Worm (Caenorhabditis elegans) whole organism, L3 larva: ENCODE measurements around the gene F35D11.1.

Experiments
- R02D3.7 ChIP-seq: fragments of 150-350 bp; optimal IDR thresholded peaks from 2 replicates; lab custom pipeline; 2014; ENCODE audit warnings: missing biosample characterization, missing genetic modification characterization
- ZK546.5 ChIP-seq: sonication (generic microtip); optimal IDR thresholded peaks from 2 replicates; lab custom pipeline; 2017; ENCODE audit warnings: missing biosample characterization, missing genetic modification characterization
- aly-2 ChIP-seq: fragments of 150-350 bp; optimal IDR thresholded peaks from 2 replicates; lab custom pipeline; 2014; ENCODE audit warnings: missing biosample characterization, missing genetic modification characterization
- ama-1 ChIP-seq: fragments of 150-350 bp; optimal IDR thresholded peaks from 2 replicates; lab custom pipeline; 2018
- ceh-16 ChIP-seq: sonication (generic microtip); optimal IDR thresholded peaks from 2 replicates; lab custom pipeline; 2017; ENCODE audit warnings: missing biosample characterization, missing genetic modification characterization
- ceh-28 ChIP-seq: fragments of 150-350 bp; optimal IDR thresholded peaks from 2 replicates; lab custom pipeline; 2014; ENCODE audit warnings: missing biosample characterization, missing genetic modification reagents, missing genetic modification characterization
- ceh-82 ChIP-seq: fragments of 150-350 bp; optimal IDR thresholded peaks from 2 replicates; lab custom pipeline; 2014; ENCODE audit warnings: missing biosample characterization, missing genetic modification characterization
- ceh-9 ChIP-seq: sonication (generic microtip); optimal IDR thresholded peaks from 2 replicates; lab custom pipeline; 2018; ENCODE audit warnings: missing biosample characterization, missing genetic modification characterization
- daf-12 ChIP-seq: fragments of 150-350 bp; optimal IDR thresholded peaks from 2 replicates; lab custom pipeline; 2014; ENCODE audit warnings: missing biosample characterization, missing genetic modification reagents, missing genetic modification characterization
- egl-27 ChIP-seq: sonication (generic microtip); optimal IDR thresholded peaks from 4 replicates; lab custom pipeline; 2017; ENCODE audit warnings: missing biosample characterization, missing genetic modification reagents, missing genetic modification characterization
- egl-5 ChIP-seq: fragments of 150-350 bp; optimal IDR thresholded peaks from 2 replicates; lab custom pipeline; 2017; ENCODE audit warnings: missing biosample characterization, missing genetic modification reagents, missing genetic modification characterization, inconsistent platforms
- elt-1 ChIP-seq: fragments of 150-350 bp; optimal IDR thresholded peaks from 2 replicates; lab custom pipeline; 2014; ENCODE audit warnings: missing biosample characterization, missing genetic modification characterization
- elt-2 ChIP-seq: sonication (generic microtip); optimal IDR thresholded peaks from 2 replicates; lab custom pipeline; 2016; ENCODE audit warnings: missing genetic modification reagents, mild to moderate bottlenecking, missing genetic modification characterization, missing compliant biosample characterization
- elt-3 ChIP-seq, 3 experiments: fragments of 150-350 bp in 1 of 3; sonication (generic microtip) in 2 of 3; optimal IDR thresholded peaks; 2 replicates in 2 of 3; 4 replicates in 1 of 3; lab custom pipeline; 2014 to 2017; ENCODE audit warnings: missing biosample characterization in 3 of 3, missing genetic modification characterization in 3 of 3
- eor-1 ChIP-seq, 2 experiments: fragments of 150-350 bp; optimal IDR thresholded peaks; 2 replicates each; lab custom pipeline; 2014 to 2018; ENCODE audit warnings: missing biosample characterization in 2 of 2, missing genetic modification characterization in 2 of 2
- fkh-10 ChIP-seq: sonication (generic microtip); optimal IDR thresholded peaks from 2 replicates; lab custom pipeline; 2017; ENCODE audit warnings: missing biosample characterization, missing genetic modification reagents, missing genetic modification characterization
- fkh-2 ChIP-seq: fragments of 150-350 bp; optimal IDR thresholded peaks from 2 replicates; lab custom pipeline; 2014; ENCODE audit warnings: missing biosample characterization, missing genetic modification reagents, missing genetic modification characterization
- fos-1 ChIP-seq: fragments of 150-350 bp; optimal IDR thresholded peaks from 2 replicates; lab custom pipeline; 2014; ENCODE audit warnings: missing biosample characterization, missing genetic modification characterization
- hmg-11 ChIP-seq: sonication (generic microtip); optimal IDR thresholded peaks from 2 replicates; lab custom pipeline; 2016; ENCODE audit warnings: missing genetic modification characterization, missing compliant biosample characterization
- jun-1 ChIP-seq: fragments of 150-350 bp; optimal IDR thresholded peaks from 2 replicates; lab custom pipeline; 2014; ENCODE audit warnings: missing biosample characterization, missing genetic modification reagents, missing genetic modification characterization
- lin-39 ChIP-seq: fragments of 150-350 bp; optimal IDR thresholded peaks from 2 replicates; lab custom pipeline; 2018; ENCODE audit warnings: missing biosample characterization, missing genetic modification reagents, missing genetic modification characterization
- lsy-12 ChIP-seq: sonication (generic microtip); optimal IDR thresholded peaks from 2 replicates; lab custom pipeline; 2016; ENCODE audit warnings: mild to moderate bottlenecking, missing genetic modification characterization, missing compliant biosample characterization
- mdl-1 ChIP-seq: fragments of 150-350 bp; optimal IDR thresholded peaks from 2 replicates; lab custom pipeline; 2014; ENCODE audit warnings: missing biosample characterization, missing genetic modification characterization
- nfya-1 ChIP-seq: sonication (generic microtip); optimal IDR thresholded peaks from 2 replicates; lab custom pipeline; 2017; ENCODE audit warnings: missing genetic modification characterization, mild to moderate bottlenecking, missing compliant biosample characterization, antibody characterized with exemption, moderate library complexity; ENCODE audit not compliant: insufficient read depth
- nhr-12 ChIP-seq: fragments of 150-350 bp; optimal IDR thresholded peaks from 2 replicates; lab custom pipeline; 2014; ENCODE audit warnings: missing biosample characterization, missing genetic modification characterization
- nhr-23 ChIP-seq: fragments of 150-350 bp; optimal IDR thresholded peaks from 2 replicates; lab custom pipeline; 2014; ENCODE audit warnings: missing biosample characterization, missing genetic modification reagents, missing genetic modification characterization
- nhr-25 ChIP-seq: sonication (generic microtip); optimal IDR thresholded peaks from 2 replicates; lab custom pipeline; 2017; ENCODE audit warnings: missing biosample characterization, missing genetic modification characterization
- nhr-43 ChIP-seq: sonication (generic microtip); optimal IDR thresholded peaks from 2 replicates; lab custom pipeline; 2016; ENCODE audit warnings: mild to moderate bottlenecking, missing genetic modification characterization, missing compliant biosample characterization; ENCODE audit not compliant: poor library complexity, severe bottlenecking
- nhr-67 ChIP-seq: fragments of 150-350 bp; optimal IDR thresholded peaks from 2 replicates; lab custom pipeline; 2014; ENCODE audit warnings: missing biosample characterization, missing genetic modification characterization
- nhr-77 ChIP-seq: fragments of 150-350 bp; optimal IDR thresholded peaks from 2 replicates; lab custom pipeline; 2014; ENCODE audit warnings: missing biosample characterization, missing genetic modification characterization
- pha-4 ChIP-seq: fragments of 150-350 bp; optimal IDR thresholded peaks from 2 replicates; lab custom pipeline; 2014; ENCODE audit warnings: missing biosample characterization, missing genetic modification reagents, missing genetic modification characterization
- pqm-1 ChIP-seq: fragments of 150-350 bp; optimal IDR thresholded peaks from 2 replicates; lab custom pipeline; 2017; ENCODE audit warnings: missing biosample characterization, missing genetic modification characterization, inconsistent platforms
- sea-2 ChIP-seq: fragments of 150-350 bp; sonication (generic microtip); optimal IDR thresholded peaks from 4 replicates; lab custom pipeline; 2014; ENCODE audit warnings: missing biosample characterization, missing genetic modification reagents, missing genetic modification characterization
- skn-1 ChIP-seq: fragments of 150-350 bp; optimal IDR thresholded peaks from 2 replicates; lab custom pipeline; 2014; ENCODE audit warnings: missing biosample characterization, missing genetic modification characterization
- snpc-4 ChIP-seq: fragments of 150-350 bp; optimal IDR thresholded peaks from 2 replicates; lab custom pipeline; 2014; ENCODE audit warnings: missing biosample characterization, missing genetic modification characterization
- unc-39 ChIP-seq: sonication (generic microtip); optimal IDR thresholded peaks from 4 replicates; lab custom pipeline; 2017; ENCODE audit warnings: missing biosample characterization, missing genetic modification characterization
- unc-62 ChIP-seq: fragments of 150-350 bp; sonication (generic microtip); optimal IDR thresholded peaks from 4 replicates; lab custom pipeline; 2014; ENCODE audit warnings: missing biosample characterization, missing genetic modification reagents, missing genetic modification characterization
- ztf-11 ChIP-seq: fragments of 150-350 bp; optimal IDR thresholded peaks from 2 replicates; lab custom pipeline; 2014; ENCODE audit warnings: missing biosample characterization, missing genetic modification characterization
- ztf-4 ChIP-seq: fragments of 150-350 bp; optimal IDR thresholded peaks from 2 replicates; lab custom pipeline; 2014; ENCODE audit warnings: missing biosample characterization, missing genetic modification characterization

The F35D11.1 gene

ce11 chrII:4673242-4673641, 46.5 kb downstream of the F35D11.1 start:
- TF ChIP-seq skn-1 (tag; lab: Kevin White, UChicago) (no peak), egl-5 (tag; lab: Kevin White, UChicago) (no peak), lin-39 (tag; lab: Kevin White, UChicago) (no peak), R02D3.7 (tag; lab: Kevin White, UChicago) (no peak), ceh-28 (tag; lab: Kevin White, UChicago) (no peak), ceh-82 (tag; lab: Kevin White, UChicago) (no peak)

ce11 chrII:4673670-4674069, 47.0 kb downstream of the F35D11.1 start:
- no peak for TF ChIP-seq ZK546.5 (tag; lab: Kevin White, UChicago)
- no peak for TF ChIP-seq eor-1 (tag; optimal IDR thresholded peaks at IDR 0.05; lab: Kevin White, UChicago)
- no peak for TF ChIP-seq egl-27 (tag; lab: Kevin White, UChicago)
- peak; percentile 56 for TF ChIP-seq ama-1 (lab: Kevin White, UChicago)
- TF ChIP-seq lin-39 (tag; lab: Kevin White, UChicago) = no peak

ce11 chrII:4674188-4674587, 47.5 kb downstream of the F35D11.1 start:
- TF ChIP-seq nhr-67 (tag; lab: Kevin White, UChicago) (no peak), hmg-11 (no peak), lsy-12 (tag; lab: Kevin White, UChicago) (no peak), daf-12 (tag; lab: Kevin White, UChicago) (no peak), elt-1 (tag; lab: Kevin White, UChicago) (no peak), fos-1 (tag; lab: Kevin White, UChicago) (no peak), unc-62 (no peak), fkh-10 (GFP tag; lab: Kevin White, UChicago) (no peak), ztf-11 (tag; lab: Kevin White, UChicago) (no peak), nfya-1 (tag; lab: Kevin White, UChicago) (no peak), jun-1 (tag; lab: Kevin White, UChicago) (peak; percentile 60), lin-39 (tag; lab: Kevin White, UChicago) (no peak), aly-2 (tag; lab: Kevin White, UChicago) (no peak), pqm-1 (peak; percentile 68), ceh-28 (tag; lab: Kevin White, UChicago) (no peak), elt-2 (tag; lab: Kevin White, UChicago) (peak; percentile 96), ceh-16 (no peak)

ce11 chrII:4675481-4675880, 48.8 kb downstream of the F35D11.1 start, which contains the start of gene T05A7.3:
Gene T05A7.3 (plus strand): TSS chrII:4675781.
- TF ChIP-seq egl-5 (tag; lab: Kevin White, UChicago) = no peak
- TF ChIP-seq ceh-9 (tag; lab: Kevin White, UChicago) = no peak
- TF ChIP-seq unc-62 = no peak
- TF ChIP-seq elt-3 (tag; optimal IDR thresholded peaks at IDR 0.05; lab: Kevin White, UChicago) = no peak
- no peak for TF ChIP-seq nhr-23 (tag; lab: Kevin White, UChicago)
- no peak for TF ChIP-seq skn-1 (tag; lab: Kevin White, UChicago)
- no peak for TF ChIP-seq unc-39 (tag; lab: Kevin White, UChicago)
- TF ChIP-seq mdl-1 (tag; lab: Kevin White, UChicago) = no peak
- no peak for TF ChIP-seq hmg-11
- TF ChIP-seq ztf-11 (tag; lab: Kevin White, UChicago) = no peak
- TF ChIP-seq pqm-1 = no peak
- TF ChIP-seq sea-2 (GFP tag; lab: Kevin White, UChicago) = no peak
- no peak for TF ChIP-seq nhr-77 (tag; lab: Kevin White, UChicago)
- TF ChIP-seq nhr-43 (tag; lab: Kevin White, UChicago) = no peak

- TF ChIP-seq nhr-77 (tag; lab: Kevin White, UChicago) (no peak), elt-1 (tag; lab: Kevin White, UChicago) (no peak), elt-2 (tag; lab: Kevin White, UChicago) (no peak), nfya-1 (tag; lab: Kevin White, UChicago) (no peak), ama-1 (lab: Kevin White, UChicago) (no peak), nhr-12 (tag; lab: Kevin White, UChicago) (no peak), pqm-1 (no peak), egl-5 (tag; lab: Kevin White, UChicago) (no peak), fos-1 (tag; lab: Kevin White, UChicago) (no peak), fkh-2 (no peak), ztf-4 (tag; lab: Kevin White, UChicago) (no peak), nhr-25 (tag; lab: Kevin White, UChicago) (no peak), snpc-4 (tag; lab: Kevin White, UChicago) (no peak), ceh-28 (tag; lab: Kevin White, UChicago) (no peak), pha-4 (tag; lab: Kevin White, UChicago) (no peak), nhr-23 (tag; lab: Kevin White, UChicago) (no peak), egl-27 (tag; lab: Kevin White, UChicago) (no peak), ztf-11 (tag; lab: Kevin White, UChicago) (no peak), R02D3.7 (tag; lab: Kevin White, UChicago) (no peak), ZK546.5 (tag; lab: Kevin White, UChicago) (no peak)
Measured at ce11 chrII:4676241-4676640, 49.5 kb downstream of the F35D11.1 start.
